Fruit fly (Drosophila melanogaster): ENCODE measurements around the gene CG7884.

Gene CG7884

DNA sequence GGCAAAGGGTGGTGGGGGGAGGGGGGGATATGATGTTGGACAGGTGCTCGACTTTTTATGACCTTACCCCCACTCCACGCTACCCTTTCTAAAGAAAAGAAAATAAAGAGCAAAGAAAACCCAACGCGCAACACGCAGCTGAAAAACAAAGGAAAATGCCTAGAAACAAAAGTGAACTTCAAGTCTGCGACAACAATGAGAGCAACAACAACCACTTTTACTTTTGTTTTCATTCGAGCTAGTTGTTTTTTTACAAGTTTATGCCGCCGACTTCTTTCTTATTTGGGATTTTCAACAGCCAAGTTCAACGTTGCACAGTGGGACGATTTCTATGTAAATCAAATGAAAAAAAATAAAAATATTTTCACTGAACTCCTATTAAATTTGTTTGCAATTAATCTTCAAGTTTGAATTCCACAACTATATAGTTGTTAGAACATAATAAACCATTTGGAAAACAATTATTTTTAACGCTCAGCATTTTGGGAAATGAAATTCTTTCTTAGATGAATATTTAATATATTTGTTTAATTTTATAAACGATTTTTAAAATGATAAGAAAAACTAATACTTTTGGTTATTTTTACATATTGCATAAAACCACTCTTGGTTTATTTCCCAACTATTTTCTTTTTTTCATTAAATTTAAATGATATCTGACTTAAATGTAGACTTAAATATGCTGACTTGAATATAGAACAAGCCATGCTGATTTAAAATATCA is 4.3 kb downstream of the CG7884 start (continued):
- TF ChIP-seq odd (GFP tag; optimal IDR thresholded peaks at IDR 0.05) (peak; percentile 27), gem (tag; optimal IDR thresholded peaks at IDR 0.05) (peak; percentile 75), CG11504 (tag; optimal IDR thresholded peaks at IDR 0.05) (peak; percentile 76), Sox100B (GFP tag; optimal IDR thresholded peaks at IDR 0.05) (peak; percentile 72), Sox102F (GFP tag; optimal IDR thresholded peaks at IDR 0.05) (peak; percentile 64), ind (GFP tag; optimal IDR thresholded peaks at IDR 0.05) (peak; percentile 18), CG6689 (GFP tag; IDR thresholded peaks at IDR 0.05) (peak; percentile 42; the same call in 1 of the 2 replicates), CG9437 (GFP tag; optimal IDR thresholded peaks at IDR 0.05) (peak; percentile 73), CG12391 (tag; optimal IDR thresholded peaks at IDR 0.05) (peak; percentile 53), az2 (GFP tag; optimal IDR thresholded peaks at IDR 0.05) (peak; percentile 22), CG13424 (tag; optimal IDR thresholded peaks at IDR 0.05) (peak; percentile 38), CG14710 (tag; optimal IDR thresholded peaks at IDR 0.05) (peak; percentile 43), phol (tag; optimal IDR thresholded peaks at IDR 0.05) (peak; percentile 70), CG17829 (tag; optimal IDR thresholded peaks at IDR 0.05) (peak; percentile 47), stc (GFP tag; IDR thresholded peaks at IDR 0.05) (no peak), Nf-YB (GFP tag; optimal IDR thresholded peaks at IDR 0.05) (peak; percentile 5), Gug (GFP tag; IDR thresholded peaks at IDR 0.05) (no peak), Blimp-1 (GFP tag; optimal IDR thresholded peaks at IDR 0.05) (peak; percentile 91), unpg (GFP tag; optimal IDR thresholded peaks at IDR 0.05) (peak; percentile 20), Hmr (GFP tag; optimal IDR thresholded peaks at IDR 0.05) (peak; percentile 28), CG12659 (GFP tag; optimal IDR thresholded peaks at IDR 0.05) (peak; percentile 44), CG10209 (GFP tag; optimal IDR thresholded peaks at IDR 0.05) (peak; percentile 34), HHEX (GFP tag; optimal IDR thresholded peaks at IDR 0.05) (no peak), disco-r (GFP tag; optimal IDR thresholded peaks at IDR 0.05) (no peak), gsb-n (tag; optimal IDR thresholded peaks at IDR 0.05) (peak; percentile 3), CG9727 (GFP tag; optimal IDR thresholded peaks at IDR 0.05) (peak; percentile 65), CG13775 (GFP tag; optimal IDR thresholded peaks at IDR 0.05) (peak; percentile 36), CG8765 (GFP tag; IDR thresholded peaks at IDR 0.05) (no peak), CG8924 (tag; optimal IDR thresholded peaks at IDR 0.05) (peak; percentile 63), CG7556 (GFP tag; optimal IDR thresholded peaks at IDR 0.05) (peak; percentile 76), CG17385 (GFP tag; optimal IDR thresholded peaks at IDR 0.05) (peak; percentile 38), PHDP (tag; optimal IDR thresholded peaks at IDR 0.05) (peak; percentile 38), CG12104 (GFP tag; optimal IDR thresholded peaks at IDR 0.05) (peak; percentile 41), CG14860 (GFP tag; IDR thresholded peaks at IDR 0.05; ENCODE audit: partially characterized antibody) (no peak), CG10267 (tag; optimal IDR thresholded peaks at IDR 0.05) (peak; percentile 31), Hr51 (GFP tag; optimal IDR thresholded peaks at IDR 0.05) (peak in 1 of 2 experiments; percentile 65), oc (tag; optimal IDR thresholded peaks at IDR 0.05) (peak; percentile 12), Eip74EF (GFP tag; optimal IDR thresholded peaks at IDR 0.05) (peak in 1 of 2 experiments; percentile 22), CG4707 (GFP tag; optimal IDR thresholded peaks at IDR 0.05) (no peak), CG7839 (tag; optimal IDR thresholded peaks at IDR 0.05) (peak; percentile 51), tna (GFP tag; IDR thresholded peaks at IDR 0.05; ENCODE audit: partially characterized antibody) (no peak), nau (GFP tag; optimal IDR thresholded peaks at IDR 0.05) (no peak), CoRest (tag; optimal IDR thresholded peaks at IDR 0.05) (peak; percentile 63), CG15601 (tag; optimal IDR thresholded peaks at IDR 0.05) (peak; percentile 20), CG7271 (tag; optimal IDR thresholded peaks at IDR 0.05) (no peak), D19A (tag; optimal IDR thresholded peaks at IDR 0.05) (peak; percentile 43), nmo (GFP tag; optimal IDR thresholded peaks at IDR 0.05) (peak; percentile 61)

Measured in whole organism, embryonic.